Comparison of ENCODE assay signal across 5 fruit fly cellular contexts in genomic region chr3R:16573483-16574145, dm6.
A peak's percentile ranks its signal among the peaks of the same experiment; 100 is the strongest.
TF ChIP-seq lines count a peak whose summit lies in the region.

CG14903 (minus strand) TSS chr3R:16573752.

- TF ChIP-seq CTCF in S2 (optimal IDR thresholded peaks at IDR 0.05; lab: Kevin White, UChicago): peak; percentile 92 to 93
- TF ChIP-seq CTCF in whole organism, embryonic (GFP tag; optimal IDR thresholded peaks at IDR 0.05; lab: Kevin White, UChicago): peak; percentile 97

TF ChIP-seq in whole organism, adult, 20 proteins besides CTCF, POLR2A, EP300 and RAD21:
- no peak for TF ChIP-seq CG7045 (GFP tag; optimal IDR thresholded peaks at IDR 0.05; lab: Kevin White, UChicago)
- TF ChIP-seq CG33017 (tag; optimal IDR thresholded peaks at IDR 0.05; lab: Kevin White, UChicago): no peak
- no peak for TF ChIP-seq Mnt (GFP tag; optimal IDR thresholded peaks at IDR 0.05; lab: Kevin White, UChicago)
- no peak for TF ChIP-seq Crg-1 (GFP tag; optimal IDR thresholded peaks at IDR 0.05; lab: Kevin White, UChicago)
- no peak for TF ChIP-seq ovo (GFP tag; optimal IDR thresholded peaks at IDR 0.05; lab: Kevin White, UChicago)
- no peak for TF ChIP-seq bab1 (GFP tag; optimal IDR thresholded peaks at IDR 0.05; lab: Kevin White, UChicago)
- TF ChIP-seq CG5204 (GFP tag; optimal IDR thresholded peaks at IDR 0.05; lab: Kevin White, UChicago): peak; percentile 16
- TF ChIP-seq CG14711 (tag; optimal IDR thresholded peaks at IDR 0.05; lab: Kevin White, UChicago): peak; percentile 55
- TF ChIP-seq CG1620 (GFP tag; optimal IDR thresholded peaks at IDR 0.05; lab: Kevin White, UChicago): peak; percentile 36
- no peak for TF ChIP-seq cnc (optimal IDR thresholded peaks at IDR 0.05; lab: Kevin White, UChicago)
- no peak for TF ChIP-seq cic (GFP tag; optimal IDR thresholded peaks at IDR 0.05; lab: Kevin White, UChicago)
- no peak for TF ChIP-seq CG7101 (tag; optimal IDR thresholded peaks at IDR 0.05; lab: Kevin White, UChicago)
- TF ChIP-seq Clk (GFP tag; optimal IDR thresholded peaks at IDR 0.05; lab: Kevin White, UChicago): no peak
- TF ChIP-seq kay (GFP tag; lab: Kevin White, UChicago; ENCODE audit: borderline replicate concordance): no peak
- peak; percentile 59 for TF ChIP-seq Hr96 (GFP tag; optimal IDR thresholded peaks at IDR 0.05; lab: Kevin White, UChicago)
- TF ChIP-seq pad (GFP tag; optimal IDR thresholded peaks at IDR 0.05; lab: Kevin White, UChicago): no peak
- peak; percentile 37 for TF ChIP-seq toe (GFP tag; optimal IDR thresholded peaks at IDR 0.05; lab: Kevin White, UChicago)
- no peak for TF ChIP-seq CG11617 (GFP tag; optimal IDR thresholded peaks at IDR 0.05; lab: Kevin White, UChicago)
- no peak for TF ChIP-seq tj (GFP tag; optimal IDR thresholded peaks at IDR 0.05; lab: Kevin White, UChicago)
- peak; percentile 11 for TF ChIP-seq CG12768 (GFP tag; optimal IDR thresholded peaks at IDR 0.05; lab: Kevin White, UChicago)

TF ChIP-seq in whole organism, embryonic, 481 proteins besides CTCF, POLR2A, EP300 and RAD21 (continues in another document):
- TF ChIP-seq Spps (tag; optimal IDR thresholded peaks at IDR 0.05; lab: Kevin White, UChicago) (no peak), rib (GFP tag; IDR thresholded peaks at IDR 0.05; lab: Robert Waterston, UW) (no peak), CG17385 (GFP tag; optimal IDR thresholded peaks at IDR 0.05; lab: Kevin White, UChicago) (no peak), CG4404 (GFP tag; IDR thresholded peaks at IDR 0.05; lab: Robert Waterston, UW) (no peak), btn (GFP tag; optimal IDR thresholded peaks at IDR 0.05; lab: Kevin White, UChicago) (no peak), jing (GFP tag; optimal IDR thresholded peaks at IDR 0.05; lab: Kevin White, UChicago) (no peak), scrt (GFP tag; optimal IDR thresholded peaks at IDR 0.05; lab: Kevin White, UChicago) (no peak), CG18476 (GFP tag; optimal IDR thresholded peaks at IDR 0.05; lab: Kevin White, UChicago) (no peak), CoRest (tag; optimal IDR thresholded peaks at IDR 0.05; lab: Kevin White, UChicago) (peak; percentile 64), usp (GFP tag; optimal IDR thresholded peaks at IDR 0.05; lab: Kevin White, UChicago) (no peak), CG10274 (GFP tag; optimal IDR thresholded peaks at IDR 0.05; lab: Kevin White, UChicago) (no peak), CG43689 (GFP tag; IDR thresholded peaks at IDR 0.05; lab: Robert Waterston, UW) (no peak), lbe (GFP tag; optimal IDR thresholded peaks at IDR 0.05; lab: Kevin White, UChicago) (no peak), ranshi (GFP tag; IDR thresholded peaks at IDR 0.05; lab: Robert Waterston, UW) (no peak), Ets65A (GFP tag; lab: Kevin White, UChicago) (peak; percentile 81), gsb-n (tag; optimal IDR thresholded peaks at IDR 0.05; lab: Kevin White, UChicago) (no peak), CG18011 (GFP tag; optimal IDR thresholded peaks at IDR 0.05; lab: Kevin White, UChicago) (no peak), CG11398 (GFP tag; optimal IDR thresholded peaks at IDR 0.05; lab: Kevin White, UChicago) (no peak), Sox100B (GFP tag; optimal IDR thresholded peaks at IDR 0.05; lab: Kevin White, UChicago) (no peak), dm (GFP tag; optimal IDR thresholded peaks at IDR 0.05; lab: Kevin White, UChicago) (peak; percentile 27), inv (GFP tag; IDR thresholded peaks at IDR 0.05; lab: Robert Waterston, UW; ENCODE audit: partially characterized antibody) (peak; percentile 53), seq (GFP tag; IDR thresholded peaks at IDR 0.05; lab: Robert Waterston, UW) (no peak), CG6791 (GFP tag; IDR thresholded peaks at IDR 0.05; lab: Robert Waterston, UW; ENCODE audit: partially characterized antibody) (peak; percentile 69; the same call in 2 of the 3 replicates), CG8089 (GFP tag; optimal IDR thresholded peaks at IDR 0.05; lab: Kevin White, UChicago) (no peak), CG2889 (GFP tag; IDR thresholded peaks at IDR 0.05; lab: Robert Waterston, UW) (no peak), sd (tag; optimal IDR thresholded peaks at IDR 0.05; lab: Kevin White, UChicago) (no peak)

TF ChIP-seq in whole organism, prepupa, 60 proteins besides CTCF, POLR2A, EP300 and RAD21 (continues in another document):
- TF ChIP-seq CG16779 (tag; optimal IDR thresholded peaks at IDR 0.05; lab: Kevin White, UChicago) (no peak), CG9139 (GFP tag; optimal IDR thresholded peaks at IDR 0.05; lab: Kevin White, UChicago) (no peak), Hr4 (GFP tag; optimal IDR thresholded peaks at IDR 0.05; lab: Kevin White, UChicago) (no peak), vri (GFP tag; optimal IDR thresholded peaks at IDR 0.05; lab: Kevin White, UChicago) (no peak), CG6792 (GFP tag; optimal IDR thresholded peaks at IDR 0.05; lab: Kevin White, UChicago) (no peak), CG8319 (GFP tag; optimal IDR thresholded peaks at IDR 0.05; lab: Kevin White, UChicago) (no peak), CG10669 (GFP tag; optimal IDR thresholded peaks at IDR 0.05; lab: Kevin White, UChicago) (no peak), Sox14 (GFP tag; optimal IDR thresholded peaks at IDR 0.05; lab: Kevin White, UChicago) (no peak), Eip78C (GFP tag; lab: Kevin White, UChicago) (peak; percentile 54), CG31627 (GFP tag; optimal IDR thresholded peaks at IDR 0.05; lab: Kevin White, UChicago) (peak; percentile 50), achi (GFP tag; optimal IDR thresholded peaks at IDR 0.05; lab: Kevin White, UChicago) (no peak), lz (GFP tag; optimal IDR thresholded peaks at IDR 0.05; lab: Kevin White, UChicago) (peak; percentile 12), topi (GFP tag; optimal IDR thresholded peaks at IDR 0.05; lab: Kevin White, UChicago) (no peak), CG8119 (GFP tag; IDR thresholded peaks at IDR 0.05; lab: Robert Waterston, UW) (no peak), Sox15 (GFP tag; optimal IDR thresholded peaks at IDR 0.05; lab: Kevin White, UChicago) (no peak), dsx (GFP tag; optimal IDR thresholded peaks at IDR 0.05; lab: Kevin White, UChicago; ENCODE audit: poor library complexity, severe bottlenecking) (no peak), Hr39 (GFP tag; optimal IDR thresholded peaks at IDR 0.05; lab: Kevin White, UChicago) (peak; percentile 35), salr (GFP tag; optimal IDR thresholded peaks at IDR 0.05; lab: Kevin White, UChicago) (no peak), net (GFP tag; optimal IDR thresholded peaks at IDR 0.05; lab: Kevin White, UChicago) (no peak), CG8632 (GFP tag; optimal IDR thresholded peaks at IDR 0.05; lab: Kevin White, UChicago) (no peak), CG1621 (tag; optimal IDR thresholded peaks at IDR 0.05; lab: Kevin White, UChicago) (no peak), fd59A (GFP tag; optimal IDR thresholded peaks at IDR 0.05; lab: Kevin White, UChicago) (no peak), CG11902 (GFP tag; optimal IDR thresholded peaks at IDR 0.05; lab: Kevin White, UChicago) (peak; percentile 25), fkh (GFP tag; optimal IDR thresholded peaks at IDR 0.05; lab: Kevin White, UChicago) (peak; percentile 81), Eip75B (GFP tag; optimal IDR thresholded peaks at IDR 0.05; lab: Kevin White, UChicago) (no peak), Ets21C (GFP tag; optimal IDR thresholded peaks at IDR 0.05; lab: Kevin White, UChicago) (peak; percentile 12), pdm3 (GFP tag; optimal IDR thresholded peaks at IDR 0.05; lab: Kevin White, UChicago) (peak; percentile 13), svp (GFP tag; lab: Kevin White, UChicago) (peak; percentile 71)

TF ChIP-seq in whole organism, wandering third instar larva, 38 proteins besides CTCF, POLR2A, EP300 and RAD21:
- TF ChIP-seq Hr83 (GFP tag; optimal IDR thresholded peaks at IDR 0.05; lab: Kevin White, UChicago; ENCODE audit: poor library complexity, severe bottlenecking): no peak
- TF ChIP-seq CG32264 (GFP tag; optimal IDR thresholded peaks at IDR 0.05; lab: Kevin White, UChicago): no peak
- TF ChIP-seq jim (GFP tag; optimal IDR thresholded peaks at IDR 0.05; lab: Kevin White, UChicago): no peak
- TF ChIP-seq Mio (GFP tag; optimal IDR thresholded peaks at IDR 0.05; lab: Kevin White, UChicago): no peak
- TF ChIP-seq Jra (GFP tag; optimal IDR thresholded peaks at IDR 0.05; lab: Kevin White, UChicago): no peak
- TF ChIP-seq dl (GFP tag; optimal IDR thresholded peaks at IDR 0.05; lab: Kevin White, UChicago; ENCODE audit: insufficient read depth in 1 of 2, partially characterized antibody in 2 of 2): no peak
- TF ChIP-seq sage (GFP tag; optimal IDR thresholded peaks at IDR 0.05; lab: Kevin White, UChicago): no peak
- no peak for TF ChIP-seq fru (GFP tag; optimal IDR thresholded peaks at IDR 0.05; lab: Kevin White, UChicago)
- peak; percentile 65 for TF ChIP-seq rgr (GFP tag; optimal IDR thresholded peaks at IDR 0.05; lab: Kevin White, UChicago)
- peak in 1 of 2 experiments; percentile 17 for TF ChIP-seq foxo (GFP tag; optimal IDR thresholded peaks at IDR 0.05; lab: Kevin White, UChicago)
- no peak for TF ChIP-seq usp (GFP tag; optimal IDR thresholded peaks at IDR 0.05; lab: Kevin White, UChicago)
- peak; percentile 28 for TF ChIP-seq tai (GFP tag; optimal IDR thresholded peaks at IDR 0.05; lab: Kevin White, UChicago)
- peak; percentile 27 for TF ChIP-seq Hnf4 (GFP tag; optimal IDR thresholded peaks at IDR 0.05; lab: Kevin White, UChicago)
- TF ChIP-seq Rel (GFP tag; optimal IDR thresholded peaks at IDR 0.05; lab: Kevin White, UChicago): no peak
- TF ChIP-seq Rel (tag; optimal IDR thresholded peaks at IDR 0.05; lab: Kevin White, UChicago): no peak
- TF ChIP-seq sv (GFP tag; optimal IDR thresholded peaks at IDR 0.05; lab: Kevin White, UChicago): no peak
- no peak for TF ChIP-seq Vsx2 (GFP tag; optimal IDR thresholded peaks at IDR 0.05; lab: Kevin White, UChicago; ENCODE audit: partially characterized antibody)
- TF ChIP-seq HLH106 (tag; optimal IDR thresholded peaks at IDR 0.05; lab: Kevin White, UChicago): no peak
- TF ChIP-seq lola (GFP tag; optimal IDR thresholded peaks at IDR 0.05; lab: Kevin White, UChicago): no peak
- TF ChIP-seq woc (GFP tag; optimal IDR thresholded peaks at IDR 0.05; lab: Kevin White, UChicago): peak; percentile 12
- no peak for TF ChIP-seq dsf (GFP tag; optimal IDR thresholded peaks at IDR 0.05; lab: Kevin White, UChicago; ENCODE audit: borderline replicate concordance)
- TF ChIP-seq Abd-B (GFP tag; optimal IDR thresholded peaks at IDR 0.05; lab: Kevin White, UChicago): no peak
